Fruit fly (Drosophila melanogaster): ENCODE results near the gene CG5895.
A peak's percentile ranks its signal among the peaks of the same experiment; 100 is the strongest.

Gene CG5895

DNA sequence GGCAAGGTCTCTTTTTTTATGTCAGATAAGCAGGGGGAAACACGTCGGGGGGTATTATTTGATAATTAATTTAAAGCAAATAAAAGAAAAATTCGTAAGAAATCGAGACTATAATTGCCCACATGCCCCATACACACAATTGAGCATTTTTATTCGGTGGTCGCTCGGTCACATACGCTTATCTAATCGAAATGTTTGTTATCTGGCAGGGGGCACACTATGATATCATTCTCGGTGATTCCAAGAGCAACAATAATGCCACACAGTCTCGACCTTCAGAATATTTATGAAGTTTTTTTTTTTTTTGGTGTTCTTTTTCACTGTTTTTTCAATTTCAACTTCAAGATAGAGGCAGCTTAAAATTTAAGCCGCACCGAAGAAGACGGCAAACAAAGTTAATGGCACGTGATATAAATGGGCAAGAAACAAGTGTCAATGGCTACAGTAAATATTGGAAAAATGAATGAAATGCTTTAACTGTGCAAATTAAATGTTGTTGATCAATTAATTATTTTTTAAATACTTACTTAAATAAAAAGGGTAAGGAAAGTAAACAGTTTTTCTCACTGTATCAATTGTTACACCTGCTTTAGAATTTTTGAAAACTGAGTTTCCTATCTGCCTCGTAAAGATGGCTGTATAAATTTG is 35.8 kb upstream of the CG5895 start (continued):
- TF ChIP-seq Dfd (GFP tag; optimal IDR thresholded peaks at IDR 0.05) (no peak), gsb-n (tag; optimal IDR thresholded peaks at IDR 0.05) (no peak), h (optimal IDR thresholded peaks at IDR 0.05) (no peak), shn (GFP tag; optimal IDR thresholded peaks at IDR 0.05) (no peak), Dip2 (GFP tag; IDR thresholded peaks at IDR 0.05) (no peak), cato (GFP tag; optimal IDR thresholded peaks at IDR 0.05; ENCODE audit: borderline replicate concordance) (no peak), Aef1 (GFP tag; IDR thresholded peaks at IDR 0.05) (0 out of 3 replicates have a peak, but pooled peaks have one; percentile 26), CG3726 (GFP tag; IDR thresholded peaks at IDR 0.05) (no peak), CG7987 (GFP tag; optimal IDR thresholded peaks at IDR 0.05) (peak; percentile 70), CG6272 (GFP tag; IDR thresholded peaks at IDR 0.05) (no peak), hb (GFP tag; IDR thresholded peaks at IDR 0.05; ENCODE audit: partially characterized antibody) (no peak), sug (tag; optimal IDR thresholded peaks at IDR 0.05) (peak; percentile 97), CG31441 (GFP tag; IDR thresholded peaks at IDR 0.05) (peak; percentile 25; the same call in 1 of the 2 replicates), odd (GFP tag; optimal IDR thresholded peaks at IDR 0.05) (no peak), CG34224 (GFP tag; IDR thresholded peaks at IDR 0.05; ENCODE audit: partially characterized antibody) (no peak), onecut (GFP tag; IDR thresholded peaks at IDR 0.05) (no peak), CG11247 (GFP tag; IDR thresholded peaks at IDR 0.05) (peak; percentile 54; the same call in 1 of the 2 replicates), Atf-2 (GFP tag; optimal IDR thresholded peaks at IDR 0.05) (no peak), CG10267 (tag; optimal IDR thresholded peaks at IDR 0.05) (peak; percentile 19), CG4360 (GFP tag; IDR thresholded peaks at IDR 0.05) (0 out of 2 replicates have a peak, but pooled peaks have one; percentile 19), knrl (GFP tag; IDR thresholded peaks at IDR 0.05; ENCODE audit: partially characterized antibody) (no peak), kni (GFP tag; optimal IDR thresholded peaks at IDR 0.05) (no peak), Fer1 (GFP tag; optimal IDR thresholded peaks at IDR 0.05) (peak; percentile 73), CG10366 (GFP tag; IDR thresholded peaks at IDR 0.05) (peak; percentile 24; the same call in 1 of the 2 replicates), Usf (GFP tag; optimal IDR thresholded peaks at IDR 0.05) (no peak), Vsx1 (GFP tag; optimal IDR thresholded peaks at IDR 0.05) (peak; percentile 56), D19B (GFP tag; optimal IDR thresholded peaks at IDR 0.05) (peak; percentile 18), bigmax (GFP tag; optimal IDR thresholded peaks at IDR 0.05) (no peak), Dp (GFP tag; optimal IDR thresholded peaks at IDR 0.05) (no peak), CG3163 (GFP tag; optimal IDR thresholded peaks at IDR 0.05) (no peak), CG34422 (GFP tag; IDR thresholded peaks at IDR 0.05) (no peak), pan (optimal IDR thresholded peaks at IDR 0.05) (no peak), pan (GFP tag; optimal IDR thresholded peaks at IDR 0.05 in 1 of 2, IDR thresholded peaks at IDR 0.05 in 1 of 2) (peak in 1 of 2 experiments; percentile 67), CG12155 (GFP tag; optimal IDR thresholded peaks at IDR 0.05) (peak; percentile 11), CG16779 (GFP tag; IDR thresholded peaks at IDR 0.05) (no peak), esg (GFP tag; conservative IDR thresholded peaks at IDR 0.05) (0 out of 2 replicates have a peak, but pooled peaks have one; percentile 13), bsh (GFP tag; optimal IDR thresholded peaks at IDR 0.05) (peak in 1 of 2 experiments; percentile 53), ash1 (GFP tag; optimal IDR thresholded peaks at IDR 0.05) (no peak), zf30C (GFP tag; optimal IDR thresholded peaks at IDR 0.05) (no peak), slbo (GFP tag; IDR thresholded peaks at IDR 0.05) (peak; percentile 79), ATbp (GFP tag; optimal IDR thresholded peaks at IDR 0.05) (peak; percentile 31), ewg (GFP tag; optimal IDR thresholded peaks at IDR 0.05) (no peak), pzg (GFP tag; optimal IDR thresholded peaks at IDR 0.05) (no peak), CG15011 (GFP tag; optimal IDR thresholded peaks at IDR 0.05) (no peak), cad (GFP tag; optimal IDR thresholded peaks at IDR 0.05) (no peak), Camta (GFP tag; optimal IDR thresholded peaks at IDR 0.05) (no peak), chm (GFP tag; IDR thresholded peaks at IDR 0.05) (no peak; the same call in 1 of the 2 replicates), MESR4 (GFP tag; optimal IDR thresholded peaks at IDR 0.05) (no peak), exex (tag; optimal IDR thresholded peaks at IDR 0.05) (peak; percentile 97), Gsc (GFP tag; IDR thresholded peaks at IDR 0.05) (no peak)
